Fruit fly (Drosophila melanogaster) whole organism, wandering third instar larva: Measurements from ENCODE around the gene Act88F.

Source experiments
- ey ChIP-seq: fragments of 200-800 bp; sonication (Bioruptor generic); optimal IDR thresholded peaks from 2 replicates; lab custom pipeline; 2016; ENCODE audit warnings: missing biosample characterization, missing genetic modification characterization
- jim ChIP-seq: fragments of 175-275, 200-325 bp; sonication (Bioruptor generic); optimal IDR thresholded peaks from 2 replicates; lab custom pipeline; 2016; ENCODE audit warnings: missing biosample characterization, mild to moderate bottlenecking, missing genetic modification characterization
- usp ChIP-seq: fragments of >200 bp; optimal IDR thresholded peaks from 2 replicates; lab custom pipeline; 2017; ENCODE audit warnings: missing biosample characterization, missing genetic modification characterization

DNA sequence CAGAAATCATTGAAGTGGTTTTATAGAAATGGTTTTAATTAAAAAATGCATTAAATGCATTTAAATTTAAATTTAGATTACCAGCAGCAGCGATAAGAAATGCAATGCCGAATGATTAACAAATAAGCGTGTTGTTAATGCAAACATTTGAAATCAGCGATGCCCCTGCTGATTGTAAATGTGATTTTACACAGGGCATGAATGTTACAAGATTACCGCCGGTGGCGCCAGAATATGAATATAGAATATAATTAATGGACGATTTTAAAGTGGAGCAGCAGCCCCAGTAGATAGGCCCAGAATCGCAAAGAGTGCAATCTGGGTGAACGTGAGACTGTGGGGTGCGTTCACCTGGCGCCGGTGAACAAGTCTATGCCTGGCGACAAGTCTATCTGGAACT lies 6.4 kb downstream of the Act88F start:
- TF ChIP-seq usp (no peak), jim (GFP tag; lab: Kevin White, UChicago) (no peak), ey (no peak)
